Fruit fly (Drosophila melanogaster): ENCODE data around the gene CG5194.

CG5194 gene

dm6 chr3L:9045318-9045717, 35.7 kb upstream of the CG5194 start (continued):
- TF ChIP-seq Doc2 (GFP tag; IDR thresholded peaks at IDR 0.05), result peak; percentile 72; the same call in 1 of the 2 replicates
- TF ChIP-seq YL-1 (GFP tag; optimal IDR thresholded peaks at IDR 0.05), result no peak
- TF ChIP-seq Drgx (GFP tag; IDR thresholded peaks at IDR 0.05), result peak; percentile 68
- peak; percentile 62 for TF ChIP-seq CG1233 (GFP tag; optimal IDR thresholded peaks at IDR 0.05)
- TF ChIP-seq CG13624 (GFP tag; optimal IDR thresholded peaks at IDR 0.05), result peak; percentile 64
- peak; percentile 68 for TF ChIP-seq CG7271 (tag; optimal IDR thresholded peaks at IDR 0.05)
- peak; percentile 21 for TF ChIP-seq CG16815 (GFP tag; optimal IDR thresholded peaks at IDR 0.05)
- peak; percentile 22 for TF ChIP-seq CG12219 (GFP tag; optimal IDR thresholded peaks at IDR 0.05)
- TF ChIP-seq oc (tag; optimal IDR thresholded peaks at IDR 0.05), result no peak
- TF ChIP-seq CG14441 (GFP tag; IDR thresholded peaks at IDR 0.05), result peak; percentile 81
- peak; percentile 53; the same call in 1 of the 3 replicates for TF ChIP-seq B-H1 (GFP tag; IDR thresholded peaks at IDR 0.05)
- peak; percentile 27 for TF ChIP-seq CG12104 (GFP tag; optimal IDR thresholded peaks at IDR 0.05)
- peak; percentile 6 for TF ChIP-seq Mes4 (GFP tag; optimal IDR thresholded peaks at IDR 0.05)
- TF ChIP-seq Nf-YA (GFP tag; IDR thresholded peaks at IDR 0.05), result peak; percentile 60
- TF ChIP-seq ems (GFP tag; optimal IDR thresholded peaks at IDR 0.05), result peak; percentile 81
- TF ChIP-seq ewg (GFP tag; optimal IDR thresholded peaks at IDR 0.05), result peak; percentile 31
- peak; percentile 53 for TF ChIP-seq CG14014 (GFP tag; IDR thresholded peaks at IDR 0.05)
- TF ChIP-seq kah (GFP tag; optimal IDR thresholded peaks at IDR 0.05), result no peak
- TF ChIP-seq Poxn (GFP tag; IDR thresholded peaks at IDR 0.05), result no peak
- TF ChIP-seq CG8281 (tag; optimal IDR thresholded peaks at IDR 0.05), result peak; percentile 10
- TF ChIP-seq CG30403 (GFP tag; optimal IDR thresholded peaks at IDR 0.05), result peak; percentile 60
- TF ChIP-seq Hr3 (GFP tag; optimal IDR thresholded peaks at IDR 0.05), result peak; percentile 17
- TF ChIP-seq Oli (tag; optimal IDR thresholded peaks at IDR 0.05), result peak; percentile 47
- TF ChIP-seq Oaz (GFP tag; IDR thresholded peaks at IDR 0.05), result no peak
- peak; percentile 36 for TF ChIP-seq unpg (GFP tag; optimal IDR thresholded peaks at IDR 0.05)
- TF ChIP-seq eyg (GFP tag; optimal IDR thresholded peaks at IDR 0.05), result peak; percentile 60
- TF ChIP-seq sr (GFP tag; IDR thresholded peaks at IDR 0.05), result peak; percentile 48; the same call in 1 of the 3 replicates
- TF ChIP-seq vfl (GFP tag; optimal IDR thresholded peaks at IDR 0.05), result no peak
- peak; percentile 68 for TF ChIP-seq CG7839 (tag; optimal IDR thresholded peaks at IDR 0.05)
- peak in 1 of 2 experiments; percentile 50 for TF ChIP-seq Eip74EF (GFP tag; optimal IDR thresholded peaks at IDR 0.05)
- TF ChIP-seq HHEX (GFP tag; optimal IDR thresholded peaks at IDR 0.05), result peak; percentile 65
- TF ChIP-seq Ets97D (GFP tag; optimal IDR thresholded peaks at IDR 0.05), result peak; percentile 15
- no peak for TF ChIP-seq CG12155 (GFP tag; optimal IDR thresholded peaks at IDR 0.05)
- peak; percentile 23 for TF ChIP-seq CG9876 (GFP tag; optimal IDR thresholded peaks at IDR 0.05)
- peak; percentile 68 for TF ChIP-seq CG10274 (GFP tag; optimal IDR thresholded peaks at IDR 0.05)
- TF ChIP-seq CG17802 (tag; optimal IDR thresholded peaks at IDR 0.05), result peak; percentile 44
- TF ChIP-seq gem (tag; optimal IDR thresholded peaks at IDR 0.05), result peak; percentile 67
- peak; percentile 53 for TF ChIP-seq trem (tag; optimal IDR thresholded peaks at IDR 0.05)
- TF ChIP-seq CG11093 (GFP tag; IDR thresholded peaks at IDR 0.05), result peak; percentile 63; the same call in 2 of the 3 replicates
- TF ChIP-seq CG9437 (GFP tag; optimal IDR thresholded peaks at IDR 0.05), result peak; percentile 10
- peak; percentile 67 for TF ChIP-seq CG6254 (GFP tag; optimal IDR thresholded peaks at IDR 0.05)
- peak; percentile 49 for TF ChIP-seq CG15479 (GFP tag; optimal IDR thresholded peaks at IDR 0.05)
- peak; percentile 13 for TF ChIP-seq Sry-β (GFP tag; optimal IDR thresholded peaks at IDR 0.05)
- TF ChIP-seq CG3838 (GFP tag; optimal IDR thresholded peaks at IDR 0.05), result no peak
- TF ChIP-seq CG1602 (GFP tag; optimal IDR thresholded peaks at IDR 0.05), result peak; percentile 46
- peak; percentile 95 for TF ChIP-seq Med (GFP tag)
- no peak for TF ChIP-seq zen2 (GFP tag; IDR thresholded peaks at IDR 0.05; ENCODE audit: partially characterized antibody)
- peak; percentile 32; the same call in 1 of the 2 replicates for TF ChIP-seq CG6272 (GFP tag; IDR thresholded peaks at IDR 0.05)
- peak; percentile 18 for TF ChIP-seq her (GFP tag; optimal IDR thresholded peaks at IDR 0.05)
- peak; percentile 34 for TF ChIP-seq caup (GFP tag; optimal IDR thresholded peaks at IDR 0.05; ENCODE audit: severe bottlenecking)

All from whole organism, embryonic.